Worm (Caenorhabditis elegans) whole organism, L2 larva: ENCODE data around the gene F16B12.4.

Experiments used
- Y55F3AM.14 ChIP-seq: fragments of 200-800 bp; sonication (Bioruptor generic); optimal IDR thresholded peaks from 2 replicates; lab custom pipeline; 2018; ENCODE audit warnings: mild to moderate bottlenecking, missing genetic modification characterization, missing compliant biosample characterization
- aly-2 ChIP-seq: fragments of 150-350 bp; optimal IDR thresholded peaks from 2 replicates; lab custom pipeline; 2014; ENCODE audit warnings: missing biosample characterization, missing genetic modification characterization
- egl-27 ChIP-seq: sonication (generic microtip); optimal IDR thresholded peaks from 3 replicates; lab custom pipeline; 2017; ENCODE audit warnings: missing biosample characterization, missing genetic modification reagents, missing genetic modification characterization
- elt-3 ChIP-seq: sonication (generic microtip); optimal IDR thresholded peaks from 2 replicates; lab custom pipeline; 2017; ENCODE audit warnings: missing biosample characterization, missing genetic modification characterization
- gmeb-1 ChIP-seq: fragments of 150-350 bp; optimal IDR thresholded peaks from 2 replicates; lab custom pipeline; 2014; ENCODE audit warnings: missing biosample characterization, missing genetic modification characterization
- lin-11 ChIP-seq: fragments of 150-350 bp; sonication (generic microtip); optimal IDR thresholded peaks from 2 replicates; lab custom pipeline; 2014; ENCODE audit warnings: missing biosample characterization, missing genetic modification characterization, inconsistent platforms, mixed read lengths
- lin-39 ChIP-seq: fragments of 150-350 bp; optimal IDR thresholded peaks from 2 replicates; lab custom pipeline; 2014; ENCODE audit warnings: missing biosample characterization, missing genetic modification reagents, missing genetic modification characterization
- lsy-2 ChIP-seq, 2 experiments: fragments of 150-350 bp in 1 of 2; sonication (generic microtip) in 1 of 2; optimal IDR thresholded peaks; 2 replicates each; lab custom pipeline; 2014 to 2017; ENCODE audit warnings: missing biosample characterization in 2 of 2, missing genetic modification characterization in 2 of 2
- nhr-237 ChIP-seq: fragments of 150-350 bp; optimal IDR thresholded peaks from 2 replicates; lab custom pipeline; 2014; ENCODE audit warnings: missing biosample characterization, missing genetic modification characterization
- nhr-25 ChIP-seq: fragments of 150-350 bp; sonication (generic microtip); optimal IDR thresholded peaks from 3 replicates; lab custom pipeline; 2014; ENCODE audit warnings: missing biosample characterization, missing genetic modification characterization
- nhr-77 ChIP-seq: fragments of 150-350 bp; optimal IDR thresholded peaks from 2 replicates; lab custom pipeline; 2014; ENCODE audit warnings: missing biosample characterization, missing genetic modification characterization
- snpc-4 ChIP-seq: fragments of 150-350 bp; optimal IDR thresholded peaks from 2 replicates; lab custom pipeline; 2014; ENCODE audit warnings: missing biosample characterization, missing genetic modification characterization

- no peak for TF ChIP-seq gmeb-1 (tag; lab: Kevin White, UChicago)
- TF ChIP-seq nhr-237, result no peak
- no peak for TF ChIP-seq lsy-2 (tag; optimal IDR thresholded peaks at IDR 0.05; lab: Kevin White, UChicago)
- no peak for TF ChIP-seq aly-2 (tag; lab: Kevin White, UChicago)
- no peak for TF ChIP-seq lin-39
- TF ChIP-seq nhr-77 (tag; lab: Kevin White, UChicago), result no peak
- TF ChIP-seq Y55F3AM.14 (GFP tag; lab: Kevin White, UChicago), result no peak
- TF ChIP-seq lin-11, result no peak
- no peak for TF ChIP-seq nhr-25
- no peak for TF ChIP-seq egl-27
- TF ChIP-seq elt-3 (tag; lab: Kevin White, UChicago), result no peak
- TF ChIP-seq snpc-4 (tag; lab: Kevin White, UChicago), result no peak
Observed at ce11 chrX:14134883-14135282, 36.4 kb upstream of the F16B12.4 start.
